Worm (Caenorhabditis elegans): ENCODE data around the gene hxk-3.

- TF ChIP-seq ceh-22 (tag; optimal IDR thresholded peaks at IDR 0.05): no peak
- no peak for TF ChIP-seq C38D4.7 (GFP tag; optimal IDR thresholded peaks at IDR 0.05)
These were observed 36.7 kb upstream of the hxk-3 start, which contains the start of gene col-106 for ce11 chrIV:1460686-1461085.

Data from whole organism, late embryonic.